Worm (Caenorhabditis elegans): Measurements from ENCODE around the gene cha-1.

DNA sequence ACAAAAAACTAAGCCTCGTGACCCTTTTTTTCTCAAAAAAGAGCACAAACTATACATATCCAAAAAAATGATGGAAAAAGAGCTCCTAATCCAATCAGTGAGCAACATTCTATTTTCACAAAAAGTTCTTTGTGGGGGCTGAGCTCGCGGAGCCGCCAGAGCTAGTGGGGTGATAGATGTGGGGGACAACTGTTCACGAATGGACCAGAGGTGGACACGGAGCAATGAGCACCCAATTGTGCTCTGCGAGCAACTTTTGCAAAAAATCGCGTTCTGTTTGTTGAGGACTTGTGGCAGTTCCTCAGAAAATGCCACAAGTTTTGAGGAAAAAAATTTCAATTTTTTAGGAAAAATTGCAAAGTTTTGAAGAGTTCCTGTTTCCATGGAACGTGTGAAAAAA is 30.3 kb upstream of the cha-1 start:
- TF ChIP-seq flt-1 (GFP tag; IDR thresholded peaks at IDR 0.05): no peak
- no peak for TF ChIP-seq med-1 (GFP tag; optimal IDR thresholded peaks at IDR 0.05; ENCODE audit: insufficient read depth)
- TF ChIP-seq klf-2 (GFP tag; conservative IDR thresholded peaks at IDR 0.05): no peak
- TF ChIP-seq cog-1 (tag; optimal IDR thresholded peaks at IDR 0.05): no peak
- TF ChIP-seq tab-1 (GFP tag; IDR thresholded peaks at IDR 0.05): no peak
- no peak for TF ChIP-seq ref-1 (GFP tag; conservative IDR thresholded peaks at IDR 0.05)
- no peak for TF ChIP-seq ztf-29 (GFP tag; IDR thresholded peaks at IDR 0.05)
- no peak for TF ChIP-seq T22C8.4 (GFP tag; IDR thresholded peaks at IDR 0.05)
- TF ChIP-seq ztf-23 (GFP tag; IDR thresholded peaks at IDR 0.05): no peak
